Fruit fly (Drosophila melanogaster) whole organism, embryonic: Measurements from ENCODE around the gene alphaKap4.

Experiments
- BEAF-32 ChIP-seq: fragments of 200-800 bp; sonication (Bioruptor generic); optimal IDR thresholded peaks from 3 replicates; lab custom pipeline; 2017; ENCODE audit warnings: missing biosample characterization, missing genetic modification characterization, mild to moderate bottlenecking, moderate library complexity, missing genetic modification reagents
- CG10543 ChIP-seq: fragments of 200-800 bp; sonication (Bioruptor generic); optimal IDR thresholded peaks from 3 replicates; lab custom pipeline; 2017; ENCODE audit warnings: missing biosample characterization, mild to moderate bottlenecking, missing genetic modification characterization, moderate library complexity
- CG12104 ChIP-seq: fragments of 200-800 bp; sonication (Bioruptor generic); optimal IDR thresholded peaks from 3 replicates; lab custom pipeline; 2016; ENCODE audit warnings: missing biosample characterization, missing genetic modification characterization
- CG12744 ChIP-seq: fragments of 200-800 bp; sonication (Bioruptor generic); optimal IDR thresholded peaks from 2 replicates; lab custom pipeline; 2016; ENCODE audit warnings: missing biosample characterization, missing genetic modification characterization
- CG17361 ChIP-seq: fragments of 200-800 bp; sonication (Bioruptor generic); IDR thresholded peaks from 3 replicates; pipeline ENCODE4 v1.3.6; 2022; ENCODE audit warnings: missing biosample characterization, missing genetic modification characterization
- CG17912 ChIP-seq: fragments of 200-800 bp; sonication (Bioruptor generic); optimal IDR thresholded peaks from 2 replicates; lab custom pipeline; 2018; ENCODE audit warnings: missing biosample characterization, mild to moderate bottlenecking, missing genetic modification characterization
- CG1832 ChIP-seq: fragments of 200-800 bp; sonication (Bioruptor generic); optimal IDR thresholded peaks from 2 replicates; lab custom pipeline; 2017; ENCODE audit warnings: missing biosample characterization, mild to moderate bottlenecking, missing genetic modification characterization, inconsistent platforms
- CG18476 ChIP-seq: fragments of 200-800 bp; sonication (Bioruptor generic); optimal IDR thresholded peaks from 2 replicates; lab custom pipeline; 2016; ENCODE audit warnings: missing biosample characterization, mild to moderate bottlenecking, missing genetic modification characterization
- CG2712 ChIP-seq: fragments of 200-800 bp; optimal IDR thresholded peaks from 3 replicates; lab custom pipeline; 2019; ENCODE audit warnings: missing biosample characterization, mild to moderate bottlenecking, missing genetic modification characterization, moderate library complexity
- CG30020 ChIP-seq: fragments of 200-800 bp; optimal IDR thresholded peaks from 2 replicates; lab custom pipeline; 2019; ENCODE audit warnings: missing biosample characterization, mild to moderate bottlenecking, missing genetic modification characterization, moderate library complexity
- CG3065 ChIP-seq: fragments of 200-800 bp; sonication (Bioruptor generic); optimal IDR thresholded peaks from 2 replicates; lab custom pipeline; 2016; ENCODE audit warnings: missing biosample characterization, missing genetic modification characterization
- CG3281 ChIP-seq: fragments of 200-800 bp; sonication (Bioruptor generic); optimal IDR thresholded peaks from 3 replicates; lab custom pipeline; 2017; ENCODE audit warnings: missing biosample characterization, mild to moderate bottlenecking, missing genetic modification characterization
- CG33213 ChIP-seq: fragments of 200-800 bp; sonication (Bioruptor generic); optimal IDR thresholded peaks from 3 replicates; lab custom pipeline; 2016; ENCODE audit warnings: missing biosample characterization, missing genetic modification characterization
- CG6175 ChIP-seq: fragments of 200-800 bp; sonication (Bioruptor generic); IDR thresholded peaks from 3 replicates; pipeline ENCODE4 v1.3.6; 2022; ENCODE audit warnings: missing biosample characterization, missing genetic modification characterization
- CG6683 ChIP-seq: fragments of 200-800 bp; sonication (Bioruptor generic); optimal IDR thresholded peaks from 2 replicates; lab custom pipeline; 2017; ENCODE audit warnings: missing biosample characterization, mild to moderate bottlenecking, missing genetic modification characterization, missing genetic modification reagents
- CG8290 ChIP-seq, 3 experiments: fragments of 200-800 bp; sonication (Bioruptor generic); optimal IDR thresholded peaks; 2 replicates each; lab custom pipeline; 2016 to 2019; ENCODE audit warnings: missing biosample characterization in 3 of 3, missing genetic modification characterization in 3 of 3, mild to moderate bottlenecking in 2 of 3, moderate library complexity in 1 of 3
- CG8478 ChIP-seq: fragments of >200 bp; optimal IDR thresholded peaks from 2 replicates; lab custom pipeline; 2018
- CTCF ChIP-seq: fragments of 200-800 bp; sonication (Bioruptor generic); optimal IDR thresholded peaks from 2 replicates; lab custom pipeline; 2017; ENCODE audit warnings: missing biosample characterization, mild to moderate bottlenecking, missing genetic modification characterization, moderate library complexity
- CkIIα-i1 ChIP-seq: fragments of 200-800 bp; sonication (Bioruptor generic); IDR thresholded peaks from 2 replicates; pipeline ENCODE4 v1.3.6; 2022; ENCODE audit warnings: missing biosample characterization, missing genetic modification characterization
- Doc3 ChIP-seq: fragments of 200-800 bp; sonication (Bioruptor generic); IDR thresholded peaks from 3 replicates; pipeline ENCODE4 v1.3.6; 2022; ENCODE audit warnings: missing biosample characterization, missing genetic modification characterization; ENCODE audit not compliant: partially characterized antibody
- E2f1 ChIP-seq: fragments of 200-800 bp; sonication (Bioruptor generic); IDR thresholded peaks from 2 replicates; pipeline ENCODE4 v1.3.6; 2022; ENCODE audit warnings: missing biosample characterization, missing genetic modification characterization
- Fer1 ChIP-seq: fragments of 200-800 bp; sonication (Bioruptor generic); optimal IDR thresholded peaks from 2 replicates; lab custom pipeline; 2017; ENCODE audit warnings: missing biosample characterization, mild to moderate bottlenecking, missing genetic modification characterization
- HmgD ChIP-seq: fragments of 200-800 bp; sonication (Bioruptor generic); optimal IDR thresholded peaks from 3 replicates; lab custom pipeline; 2016; ENCODE audit warnings: missing biosample characterization, missing genetic modification characterization
- Kr ChIP-seq: fragments of 200-800 bp; sonication (Bioruptor generic); optimal IDR thresholded peaks from 2 replicates; lab custom pipeline; 2017; ENCODE audit warnings: missing biosample characterization, mild to moderate bottlenecking, missing genetic modification characterization
- Ptx1 ChIP-seq: fragments of 200-800 bp; sonication (Bioruptor generic); IDR thresholded peaks from 2 replicates; pipeline ENCODE4 v1.3.6; 2022; ENCODE audit warnings: missing biosample characterization, missing genetic modification characterization
- Sox102F ChIP-seq: fragments of 200-800 bp; sonication (Bioruptor generic); optimal IDR thresholded peaks from 2 replicates; lab custom pipeline; 2018; ENCODE audit warnings: missing biosample characterization, mild to moderate bottlenecking, missing genetic modification characterization, moderate library complexity
- Xbp1 ChIP-seq: fragments of 200-800 bp; sonication (Bioruptor generic); optimal IDR thresholded peaks from 3 replicates; lab custom pipeline; 2016; ENCODE audit warnings: missing biosample characterization, mild to moderate bottlenecking, missing genetic modification characterization
- bowl ChIP-seq: fragments of 200-800 bp; sonication (Bioruptor generic); IDR thresholded peaks from 2 replicates; pipeline ENCODE4 v1.3.6; 2022; ENCODE audit warnings: missing biosample characterization, missing genetic modification characterization
- cas ChIP-seq: fragments of 200-800 bp; sonication (Bioruptor generic); IDR thresholded peaks from 2 replicates; pipeline ENCODE4 v1.3.6; 2022; ENCODE audit warnings: missing biosample characterization, missing genetic modification characterization
- dimm ChIP-seq: fragments of 200-800 bp; sonication (Bioruptor generic); IDR thresholded peaks from 2 replicates; pipeline ENCODE4 v1.3.6; 2022; ENCODE audit warnings: missing biosample characterization, missing genetic modification characterization
- dm ChIP-seq: fragments of 200-800 bp; sonication (Bioruptor generic); optimal IDR thresholded peaks from 3 replicates; lab custom pipeline; 2016; ENCODE audit warnings: missing biosample characterization, missing genetic modification characterization
- ewg ChIP-seq: fragments of 200-800 bp; sonication (Bioruptor generic); optimal IDR thresholded peaks from 3 replicates; lab custom pipeline; 2017; ENCODE audit warnings: mild to moderate bottlenecking, missing biosample characterization, missing genetic modification reagents, missing genetic modification characterization
- fd3F ChIP-seq: fragments of 200-800 bp; sonication (Bioruptor generic); optimal IDR thresholded peaks from 2 replicates; lab custom pipeline; 2018; ENCODE audit warnings: missing biosample characterization, mild to moderate bottlenecking, missing genetic modification characterization, moderate library complexity
- fu2 ChIP-seq: fragments of 200-800 bp; sonication (Bioruptor generic); optimal IDR thresholded peaks from 2 replicates; lab custom pipeline; 2016; ENCODE audit warnings: missing biosample characterization, missing genetic modification characterization
- gro ChIP-seq: fragments of 200-800 bp; sonication (Bioruptor generic); optimal IDR thresholded peaks from 2 replicates; lab custom pipeline; 2016; ENCODE audit warnings: missing biosample characterization, missing genetic modification characterization
- hb ChIP-seq: fragments of 200-800 bp; sonication (Bioruptor generic); IDR thresholded peaks from 3 replicates; pipeline ENCODE4 v1.3.6; 2022; ENCODE audit warnings: missing biosample characterization, missing genetic modification characterization; ENCODE audit not compliant: partially characterized antibody
- her ChIP-seq: fragments of 200-800 bp; sonication (Bioruptor generic); optimal IDR thresholded peaks from 2 replicates; lab custom pipeline; 2016; ENCODE audit warnings: missing biosample characterization, missing genetic modification characterization
- jumu ChIP-seq: fragments of 200-800 bp; sonication (Bioruptor generic); optimal IDR thresholded peaks from 3 replicates; lab custom pipeline; 2016; ENCODE audit warnings: missing biosample characterization, missing genetic modification characterization
- kay ChIP-seq: fragments of 200-800 bp; sonication (Bioruptor generic); optimal IDR thresholded peaks from 2 replicates; lab custom pipeline; 2016; ENCODE audit warnings: missing biosample characterization, missing genetic modification characterization
- knrl ChIP-seq: fragments of 200-800 bp; sonication (Bioruptor generic); IDR thresholded peaks from 3 replicates; pipeline ENCODE4 v1.3.6; 2022; ENCODE audit warnings: missing biosample characterization, missing genetic modification characterization; ENCODE audit not compliant: partially characterized antibody
- lola ChIP-seq, 3 experiments: fragments of >200 bp in 2 of 3; fragments of 200-800 bp in 1 of 3; sonication (Bioruptor generic) in 1 of 3; optimal IDR thresholded peaks; 2 replicates each; lab custom pipeline; 2017 to 2019; ENCODE audit warnings: missing biosample characterization in 3 of 3, missing genetic modification characterization in 3 of 3, mild to moderate bottlenecking in 1 of 3, moderate library complexity in 1 of 3
- nau ChIP-seq: fragments of 200-800 bp; sonication (Bioruptor generic); optimal IDR thresholded peaks from 3 replicates; lab custom pipeline; 2017; ENCODE audit warnings: missing biosample characterization, mild to moderate bottlenecking, missing genetic modification characterization, missing genetic modification reagents
- pho ChIP-seq: fragments of 200-800 bp; sonication (Bioruptor generic); optimal IDR thresholded peaks from 2 replicates; lab custom pipeline; 2016; ENCODE audit warnings: missing biosample characterization, missing genetic modification characterization
- pita ChIP-seq: fragments of 200-800 bp; sonication (Bioruptor generic); optimal IDR thresholded peaks from 2 replicates; lab custom pipeline; 2017; ENCODE audit warnings: missing biosample characterization, mild to moderate bottlenecking, missing genetic modification characterization
- pnt ChIP-seq: fragments of 200-800 bp; sonication (Bioruptor generic); optimal IDR thresholded peaks from 3 replicates; lab custom pipeline; 2016; ENCODE audit warnings: missing biosample characterization, missing genetic modification characterization
- repo ChIP-seq: fragments of 200-800 bp; sonication (Bioruptor generic); optimal IDR thresholded peaks from 2 replicates; lab custom pipeline; 2016; ENCODE audit warnings: missing biosample characterization, missing genetic modification characterization
- sd ChIP-seq: fragments of 200-800 bp; sonication (Bioruptor generic); optimal IDR thresholded peaks from 3 replicates; lab custom pipeline; 2018; ENCODE audit warnings: missing biosample characterization, mild to moderate bottlenecking, missing genetic modification characterization, moderate library complexity
- sens ChIP-seq: fragments of 200-800 bp; sonication (Bioruptor generic); peaks from one replicate; lab custom pipeline; 2016; ENCODE audit warnings: missing biosample characterization, missing genetic modification characterization
- sim ChIP-seq: fragments of 200-800 bp; sonication (Bioruptor generic); IDR thresholded peaks from 2 replicates; pipeline ENCODE4 v1.3.6; 2022; ENCODE audit warnings: missing biosample characterization, missing genetic modification characterization
- sob ChIP-seq: fragments of 200-800 bp; sonication (Bioruptor generic); IDR thresholded peaks from 2 replicates; pipeline ENCODE4 v1.3.6; 2022; ENCODE audit warnings: missing biosample characterization, missing genetic modification characterization
- tin ChIP-seq: fragments of 200-800 bp; sonication (Bioruptor generic); optimal IDR thresholded peaks from 3 replicates; lab custom pipeline; 2016; ENCODE audit warnings: missing biosample characterization, missing genetic modification characterization
- wor ChIP-seq: fragments of 200-800 bp; sonication (Bioruptor generic); IDR thresholded peaks from 2 replicates; pipeline ENCODE4 v1.3.6; 2022; ENCODE audit warnings: missing biosample characterization, missing genetic modification characterization
- yki ChIP-seq: fragments of >200 bp; optimal IDR thresholded peaks from 3 replicates; lab custom pipeline; 2018

Gene alphaKap4

DNA sequence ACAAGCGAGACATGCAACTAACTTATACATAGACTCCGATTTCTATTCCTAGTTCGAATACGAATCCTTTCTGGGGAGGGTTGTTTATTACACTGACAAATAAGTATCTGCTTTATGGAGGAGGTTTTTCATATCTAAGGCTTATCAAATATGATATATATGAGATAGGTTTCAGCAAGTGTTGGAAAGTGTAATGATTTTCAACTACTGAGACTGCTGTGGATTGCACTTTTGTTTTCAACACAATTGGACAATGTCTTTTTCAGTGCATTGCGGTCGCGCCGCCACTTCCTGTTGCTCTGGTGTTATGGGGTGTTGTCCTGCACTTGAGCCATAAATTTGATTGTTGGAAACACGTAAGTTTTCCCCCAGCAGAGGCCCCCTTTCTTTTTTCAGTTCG lies 23.2 kb downstream of the alphaKap4 start (continued):
- TF ChIP-seq CG8290 (GFP tag; optimal IDR thresholded peaks at IDR 0.05; lab: Kevin White, UChicago) (peak; percentile 0), CG8290 (tag; optimal IDR thresholded peaks at IDR 0.05; lab: Kevin White, UChicago) (no peak), yki (no peak), CG8478 (no peak), tin (GFP tag; lab: Kevin White, UChicago) (peak; percentile 45), CG2712 (tag; lab: Kevin White, UChicago) (peak; percentile 83), CG33213 (GFP tag; lab: Kevin White, UChicago) (no peak), repo (GFP tag; lab: Kevin White, UChicago) (no peak), Fer1 (GFP tag; lab: Kevin White, UChicago) (no peak), CG18476 (GFP tag; lab: Kevin White, UChicago) (peak; percentile 9), CG3065 (no peak), E2f1 (GFP tag; lab: Robert Waterston, UW) (no peak), lola (GFP tag; optimal IDR thresholded peaks at IDR 0.05; lab: Kevin White, UChicago) (peak in 1 of 3 experiments; percentile 73), pnt (GFP tag; lab: Kevin White, UChicago) (peak; percentile 51), CG17912 (GFP tag; lab: Kevin White, UChicago) (no peak), fd3F (GFP tag; lab: Kevin White, UChicago) (no peak), gro (no peak), CG10543 (GFP tag; lab: Kevin White, UChicago) (no peak), CG6175 (no peak), her (no peak), bowl (GFP tag; lab: Robert Waterston, UW) (no peak), CG30020 (tag; lab: Kevin White, UChicago) (peak; percentile 6), wor (GFP tag; lab: Robert Waterston, UW) (no peak), Xbp1 (peak; percentile 29), sob (no peak), dm (GFP tag; lab: Kevin White, UChicago) (no peak), cas (no peak), hb (GFP tag; lab: Robert Waterston, UW) (no peak), jumu (no peak), pita (GFP tag; lab: Kevin White, UChicago) (no peak), CG1832 (no peak), ewg (GFP tag; lab: Kevin White, UChicago) (peak; percentile 29), kay (GFP tag; lab: Kevin White, UChicago) (no peak), sd (tag; lab: Kevin White, UChicago) (no peak), Ptx1 (GFP tag; lab: Robert Waterston, UW) (no peak), dimm (GFP tag; lab: Robert Waterston, UW) (0 out of 2 replicates have a peak, but pooled peaks have one; percentile 4), Sox102F (peak; percentile 32), Doc3 (GFP tag; lab: Robert Waterston, UW) (no peak), CG3281 (GFP tag; lab: Kevin White, UChicago) (no peak), Kr (no peak), HmgD (GFP tag; lab: Kevin White, UChicago) (no peak), BEAF-32 (GFP tag; lab: Kevin White, UChicago) (no peak), knrl (GFP tag; lab: Robert Waterston, UW) (no peak), CG17361 (GFP tag; lab: Robert Waterston, UW) (peak; percentile 59), sens (GFP tag; lab: Kevin White, UChicago) (peak; percentile 97), fu2 (no peak), CG12744 (GFP tag; lab: Kevin White, UChicago) (no peak), CkIIα-i1 (GFP tag; lab: Robert Waterston, UW) (no peak), CG6683 (GFP tag; lab: Kevin White, UChicago) (no peak), CG12104 (GFP tag; lab: Kevin White, UChicago) (no peak), CTCF (GFP tag; lab: Kevin White, UChicago) (no peak), sim (GFP tag; lab: Robert Waterston, UW) (no peak), pho (GFP tag; lab: Kevin White, UChicago) (no peak), nau (GFP tag; lab: Kevin White, UChicago) (no peak)
